Worm (Caenorhabditis elegans) whole organism, midembryonic: Measurements from ENCODE around the gene C31G12.1.

Source experiments
- T22C8.4 ChIP-seq: fragments of 200-800 bp; sonication (Bioruptor generic); IDR thresholded peaks from 2 replicates; pipeline ENCODE4 v1.3.6; 2022; ENCODE audit warnings: missing genetic modification characterization, missing compliant biosample characterization
- cog-1 ChIP-seq: sonication (generic microtip); optimal IDR thresholded peaks from 2 replicates; lab custom pipeline; 2016; ENCODE audit warnings: missing genetic modification characterization, missing compliant biosample characterization
- flt-1 ChIP-seq: fragments of 200-800 bp; sonication (Bioruptor generic); IDR thresholded peaks from 2 replicates; pipeline ENCODE4 v1.3.6; 2022; ENCODE audit warnings: missing genetic modification characterization, missing compliant biosample characterization
- klf-2 ChIP-seq: fragments of 200-800 bp; sonication (Bioruptor generic); conservative IDR thresholded peaks from 2 replicates; pipeline ENCODE4 v1.3.6; 2022; ENCODE audit warnings: missing genetic modification reagents, missing genetic modification characterization, missing compliant biosample characterization
- med-1 ChIP-seq: sonication (generic microtip); optimal IDR thresholded peaks from 2 replicates; lab custom pipeline; 2017; ENCODE audit warnings: missing genetic modification characterization, mild to moderate bottlenecking, missing compliant biosample characterization, antibody characterized with exemption, missing genetic modification reagents; ENCODE audit not compliant: insufficient read depth
- ref-1 ChIP-seq: fragments of 200-800 bp; sonication (Bioruptor generic); conservative IDR thresholded peaks from 2 replicates; pipeline ENCODE4 v1.3.6; 2022; ENCODE audit warnings: missing genetic modification reagents, missing genetic modification characterization, missing compliant biosample characterization
- tab-1 ChIP-seq: fragments of 200-800 bp; sonication (Bioruptor generic); IDR thresholded peaks from 2 replicates; pipeline ENCODE4 v1.3.6; 2022; ENCODE audit warnings: missing genetic modification characterization, missing compliant biosample characterization
- ztf-23 ChIP-seq: fragments of 200-800 bp; sonication (Bioruptor generic); IDR thresholded peaks from 2 replicates; pipeline ENCODE4 v1.3.6; 2022; ENCODE audit warnings: missing genetic modification reagents, missing genetic modification characterization, missing compliant biosample characterization
- ztf-29 ChIP-seq: fragments of 200-800 bp; sonication (Bioruptor generic); IDR thresholded peaks from 2 replicates; pipeline ENCODE4 v1.3.6; 2022; ENCODE audit warnings: missing genetic modification reagents, missing genetic modification characterization, missing compliant biosample characterization

Gene C31G12.1

DNA sequence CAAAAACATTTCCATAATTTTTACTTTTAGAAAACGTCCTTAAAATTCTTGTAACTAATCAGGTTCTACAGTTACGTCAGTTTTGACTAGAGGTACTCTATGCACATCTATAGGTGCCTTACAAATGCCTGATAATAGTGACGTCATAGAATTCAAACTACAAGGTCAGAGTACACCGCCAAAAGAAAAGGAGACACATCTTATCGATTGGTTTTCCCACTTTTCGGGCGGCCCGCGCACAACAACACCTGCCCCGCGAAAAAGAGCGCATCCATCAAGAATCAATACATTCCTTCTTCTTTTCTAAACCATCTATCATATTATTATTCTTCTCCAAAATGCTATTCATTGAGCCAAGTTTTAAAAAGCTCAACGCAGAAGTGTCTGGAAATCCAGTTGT is at the start of gene C31G12.1:
Gene C31G12.1, plus strand, starts transcription at position 301 of the 400 bp plus-strand sequence.
- TF ChIP-seq klf-2 (GFP tag; lab: Robert Waterston, UW), result no peak
- TF ChIP-seq T22C8.4, result no peak
- no peak for TF ChIP-seq med-1 (GFP tag; lab: Kevin White, UChicago)
- no peak for TF ChIP-seq tab-1 (GFP tag; lab: Robert Waterston, UW)
- no peak for TF ChIP-seq flt-1 (GFP tag; lab: Robert Waterston, UW)
- no peak for TF ChIP-seq ref-1
- no peak for TF ChIP-seq cog-1
- no peak for TF ChIP-seq ztf-23
- no peak for TF ChIP-seq ztf-29 (GFP tag; lab: Robert Waterston, UW)

ce11 chrV:18131049-18131448 is 48.7 kb upstream of the C31G12.1 start, which contains the start of gene Y37H2A.12:
Y37H2A.12 (minus strand) TSS chrV:18131129.
- no peak for TF ChIP-seq med-1 (GFP tag; lab: Kevin White, UChicago)
- no peak for TF ChIP-seq cog-1
- TF ChIP-seq flt-1 (GFP tag; lab: Robert Waterston, UW), result no peak
- no peak for TF ChIP-seq tab-1 (GFP tag; lab: Robert Waterston, UW)

DNA sequence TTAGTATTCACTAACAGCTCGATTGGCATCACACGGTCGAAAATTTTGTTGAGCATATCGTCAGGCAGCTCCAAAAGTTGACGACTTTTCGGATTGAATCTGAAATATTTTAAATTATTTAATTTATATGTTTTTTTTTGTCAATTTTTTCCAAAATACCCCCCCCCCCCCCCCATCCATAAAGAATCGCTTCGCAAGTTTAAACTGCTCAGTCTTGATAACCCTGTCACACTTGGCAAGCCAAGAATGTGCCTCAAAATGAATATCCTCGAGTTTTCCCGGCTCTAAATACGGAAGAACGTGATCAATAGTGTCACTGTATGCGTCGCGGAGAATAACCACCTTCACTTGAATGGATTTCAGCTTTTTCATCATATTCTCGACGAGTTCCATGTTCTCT is 46.6 kb upstream of the C31G12.1 start, which contains the start of gene Y37H2A.18:
Gene Y37H2A.18, minus strand, starts transcription at position 101 of the 400 bp plus-strand sequence.
- no peak for TF ChIP-seq med-1 (GFP tag; lab: Kevin White, UChicago)
- TF ChIP-seq ztf-23, result no peak
- TF ChIP-seq klf-2 (GFP tag; lab: Robert Waterston, UW), result no peak

- TF ChIP-seq med-1 (GFP tag; lab: Kevin White, UChicago), result no peak
- no peak for TF ChIP-seq ref-1
- TF ChIP-seq klf-2 (GFP tag; lab: Robert Waterston, UW), result no peak
- no peak for TF ChIP-seq cog-1
- no peak for TF ChIP-seq ztf-23
- TF ChIP-seq ztf-29 (GFP tag; lab: Robert Waterston, UW), result no peak
- no peak for TF ChIP-seq flt-1 (GFP tag; lab: Robert Waterston, UW)
- no peak for TF ChIP-seq tab-1 (GFP tag; lab: Robert Waterston, UW)
- no peak for TF ChIP-seq T22C8.4
Measured at ce11 chrV:18134378-18134777, 45.4 kb upstream of the C31G12.1 start, which contains the start of gene Y37H2A.7. Y37H2A.7 (minus strand) TSS chrV:18134478.

DNA sequence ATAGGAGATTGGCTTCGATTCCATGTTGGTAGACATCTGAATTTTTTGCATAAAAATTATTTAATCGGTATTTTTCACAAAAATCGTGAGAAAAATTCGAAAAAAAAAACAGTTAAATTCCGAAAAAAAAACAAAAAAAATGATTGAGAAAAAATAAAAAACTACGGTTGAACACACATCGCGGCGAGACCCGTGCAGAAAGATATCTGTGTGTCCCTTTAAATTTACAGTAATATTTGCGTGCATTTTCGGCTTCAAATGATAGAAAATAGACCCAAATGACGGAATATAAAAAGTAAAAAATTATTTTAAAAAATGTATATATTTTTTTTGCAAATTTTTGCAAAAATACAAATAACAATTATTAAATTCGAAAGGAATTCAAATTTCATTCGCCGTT is 42.1 kb upstream of the C31G12.1 start:
- TF ChIP-seq ztf-29 (GFP tag; lab: Robert Waterston, UW) (no peak), klf-2 (GFP tag; lab: Robert Waterston, UW) (no peak), tab-1 (GFP tag; lab: Robert Waterston, UW) (no peak)

ce11 chrV:18138695-18139094 is 41.1 kb upstream of the C31G12.1 start, which contains the start of gene Y37H2A.10:
Y37H2A.10 (plus strand) TSS chrV:18138995.
- TF ChIP-seq tab-1 (GFP tag; lab: Robert Waterston, UW), result no peak
- no peak for TF ChIP-seq cog-1
- no peak for TF ChIP-seq med-1 (GFP tag; lab: Kevin White, UChicago)
- no peak for TF ChIP-seq klf-2 (GFP tag; lab: Robert Waterston, UW)
- no peak for TF ChIP-seq ref-1
- TF ChIP-seq flt-1 (GFP tag; lab: Robert Waterston, UW), result no peak
- no peak for TF ChIP-seq ztf-23
- TF ChIP-seq ztf-29 (GFP tag; lab: Robert Waterston, UW), result no peak
- no peak for TF ChIP-seq T22C8.4

ce11 chrV:18141161-18141560 is 38.6 kb upstream of the C31G12.1 start, which contains the start of gene Y37H2A.11:
Y37H2A.11 (plus strand) TSS chrV:18141461.
- TF ChIP-seq flt-1 (GFP tag; lab: Robert Waterston, UW) (no peak), tab-1 (GFP tag; lab: Robert Waterston, UW) (no peak), klf-2 (GFP tag; lab: Robert Waterston, UW) (no peak), cog-1 (no peak), ztf-29 (GFP tag; lab: Robert Waterston, UW) (no peak), ref-1 (no peak), med-1 (GFP tag; lab: Kevin White, UChicago) (no peak), T22C8.4 (no peak), ztf-23 (no peak)

DNA sequence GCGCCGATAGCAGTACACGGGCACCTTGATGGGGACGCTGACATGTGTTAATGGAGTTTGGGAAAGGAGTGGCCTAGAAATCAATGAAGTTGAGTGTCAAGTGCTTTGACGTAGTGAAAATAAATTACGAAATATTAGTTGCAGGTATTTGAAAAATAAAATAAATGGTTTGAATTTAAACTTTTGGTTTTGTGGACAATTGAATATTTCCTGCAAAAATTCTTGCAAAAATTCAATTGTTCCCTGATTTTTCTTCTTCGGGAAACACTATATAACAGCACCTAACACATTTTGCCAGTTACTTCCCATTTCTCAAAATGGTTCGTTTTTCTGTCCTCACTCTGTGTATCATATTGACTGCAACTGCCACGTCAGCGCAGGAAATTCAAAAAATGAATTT is 37.2 kb upstream of the C31G12.1 start, which contains the start of gene Y37H2A.13:
Gene Y37H2A.13, plus strand, starts transcription at position 301 of the 400 bp plus-strand sequence.
- TF ChIP-seq flt-1 (GFP tag; lab: Robert Waterston, UW) (no peak), med-1 (GFP tag; lab: Kevin White, UChicago) (no peak), ref-1 (no peak), klf-2 (GFP tag; lab: Robert Waterston, UW) (no peak), T22C8.4 (no peak), ztf-23 (no peak), tab-1 (GFP tag; lab: Robert Waterston, UW) (no peak), ztf-29 (GFP tag; lab: Robert Waterston, UW) (no peak), cog-1 (no peak)

DNA sequence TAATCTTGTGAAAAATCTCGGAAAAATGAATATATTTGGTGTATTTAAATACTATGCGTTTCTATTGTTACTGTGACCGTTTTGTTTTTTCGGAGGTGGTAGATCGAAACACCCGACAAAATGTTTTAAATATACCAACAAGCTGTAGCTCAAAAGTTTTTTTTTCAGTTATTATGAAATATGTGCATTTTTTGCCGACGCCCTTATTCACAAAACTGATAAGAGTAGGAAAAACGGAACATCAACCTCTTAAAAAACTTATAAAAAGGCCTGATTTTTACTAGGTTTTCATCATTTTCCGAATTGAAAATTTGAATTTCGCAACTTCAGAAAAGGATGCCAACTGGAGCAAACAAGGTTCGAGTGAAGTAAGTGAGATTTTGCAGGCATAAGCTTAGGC is 36.3 kb upstream of the C31G12.1 start, which contains the start of gene Y37H2A.14:
Gene Y37H2A.14, plus strand, starts transcription at position 301 of the 400 bp plus-strand sequence.
- TF ChIP-seq tab-1 (GFP tag; lab: Robert Waterston, UW) (no peak), ref-1 (no peak), cog-1 (no peak), T22C8.4 (no peak), ztf-29 (GFP tag; lab: Robert Waterston, UW) (no peak), med-1 (GFP tag; lab: Kevin White, UChicago) (no peak), flt-1 (GFP tag; lab: Robert Waterston, UW) (no peak)

DNA sequence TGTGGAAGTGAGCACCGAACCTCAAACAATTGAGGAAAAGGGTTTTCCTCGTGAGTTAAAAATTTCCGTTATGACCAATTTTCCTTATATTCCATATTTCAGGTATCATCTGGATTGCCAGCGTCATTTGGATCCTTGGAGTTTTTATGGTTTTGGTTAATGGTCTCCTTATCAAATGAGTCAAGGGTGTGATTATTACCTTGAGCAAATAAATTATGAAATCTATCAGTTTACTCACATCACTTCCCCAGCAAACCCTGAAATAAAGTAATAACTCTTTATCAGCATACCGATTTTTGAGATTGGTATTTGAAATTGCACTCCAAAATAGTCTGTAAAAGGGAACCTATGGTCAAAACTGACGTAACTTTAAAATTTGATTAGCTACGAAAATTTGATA is 35.3 kb upstream of the C31G12.1 start:
- no peak for TF ChIP-seq med-1 (GFP tag; lab: Kevin White, UChicago)
- no peak for TF ChIP-seq ref-1
- no peak for TF ChIP-seq T22C8.4
- TF ChIP-seq ztf-23, result no peak
- no peak for TF ChIP-seq flt-1 (GFP tag; lab: Robert Waterston, UW)
- no peak for TF ChIP-seq tab-1 (GFP tag; lab: Robert Waterston, UW)
- TF ChIP-seq cog-1, result no peak
- no peak for TF ChIP-seq klf-2 (GFP tag; lab: Robert Waterston, UW)
- no peak for TF ChIP-seq ztf-29 (GFP tag; lab: Robert Waterston, UW)
